Worm (Caenorhabditis elegans): ENCODE data around the gene C08F8.15.

DNA sequence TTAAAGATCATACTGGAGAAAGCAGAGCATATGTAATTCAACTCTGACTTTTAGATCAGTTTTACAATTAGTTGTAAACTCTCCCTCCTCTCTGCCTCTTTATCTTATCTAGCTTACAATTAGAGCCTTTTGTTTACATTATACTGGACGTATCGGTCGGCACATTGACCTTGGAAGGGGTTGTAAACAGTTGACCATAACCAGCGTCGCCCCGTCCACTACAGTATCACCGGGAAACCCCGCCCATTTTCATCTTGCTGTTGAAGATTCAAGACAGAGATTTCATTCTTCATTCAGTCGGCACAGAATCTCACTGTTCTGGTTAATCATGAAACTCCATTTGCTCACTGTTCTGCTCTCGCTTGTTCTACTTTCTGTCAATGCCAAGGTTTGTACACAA, 26.1 kb upstream of the C08F8.15 start, which contains the start of gene sdz-27:
- TF ChIP-seq lin-11 (tag; optimal IDR thresholded peaks at IDR 0.05) (no peak), peb-1 (tag; optimal IDR thresholded peaks at IDR 0.05) (no peak), skn-1 (tag; optimal IDR thresholded peaks at IDR 0.05) (no peak), nhr-23 (tag; optimal IDR thresholded peaks at IDR 0.05) (no peak), aly-2 (tag; optimal IDR thresholded peaks at IDR 0.05) (no peak), ama-1 (optimal IDR thresholded peaks at IDR 0.05) (no peak), C34F6.9 (tag; optimal IDR thresholded peaks at IDR 0.05) (no peak)
